Fruit fly (Drosophila melanogaster) whole organism, embryonic: Measurements from ENCODE around the gene MESR6.

Experiments
- Atf3 ChIP-seq: fragments of 200-800 bp; sonication (Bioruptor generic); optimal IDR thresholded peaks from 3 replicates; lab custom pipeline; 2016; ENCODE audit warnings: missing biosample characterization, missing genetic modification characterization
- Bdp1 ChIP-seq: fragments of 200-800 bp; sonication (Bioruptor generic); optimal IDR thresholded peaks from 3 replicates; lab custom pipeline; 2016; ENCODE audit warnings: missing biosample characterization, missing genetic modification characterization
- CG10979 ChIP-seq: fragments of 200-800 bp; sonication (Bioruptor generic); optimal IDR thresholded peaks from 2 replicates; lab custom pipeline; 2018; ENCODE audit warnings: missing biosample characterization, mild to moderate bottlenecking, missing genetic modification characterization, moderate library complexity
- CG11093 ChIP-seq: fragments of 200-800 bp; sonication (Bioruptor generic); IDR thresholded peaks from 3 replicates; pipeline ENCODE4 v1.3.6; 2022; ENCODE audit warnings: missing biosample characterization, missing genetic modification characterization
- CG13296 ChIP-seq: fragments of 200-800 bp; sonication (Bioruptor generic); optimal IDR thresholded peaks from 3 replicates; lab custom pipeline; 2018; ENCODE audit warnings: missing biosample characterization, mild to moderate bottlenecking, missing genetic modification characterization
- CG14667 ChIP-seq: fragments of 200-800 bp; sonication (Bioruptor generic); IDR thresholded peaks from 2 replicates; pipeline ENCODE4 v1.3.6; 2022; ENCODE audit warnings: missing biosample characterization, missing genetic modification characterization
- CG17829 ChIP-seq: fragments of 200-800 bp; optimal IDR thresholded peaks from 2 replicates; lab custom pipeline; 2019; ENCODE audit warnings: missing biosample characterization, mild to moderate bottlenecking, missing genetic modification characterization, moderate library complexity
- CG18476 ChIP-seq: fragments of 200-800 bp; sonication (Bioruptor generic); optimal IDR thresholded peaks from 2 replicates; lab custom pipeline; 2016; ENCODE audit warnings: missing biosample characterization, mild to moderate bottlenecking, missing genetic modification characterization
- CG18764 ChIP-seq: fragments of 200-800 bp; sonication (Bioruptor generic); optimal IDR thresholded peaks from 3 replicates; lab custom pipeline; 2016; ENCODE audit warnings: missing biosample characterization, missing genetic modification characterization
- CG2120 ChIP-seq: fragments of 200-800 bp; sonication (Bioruptor generic); optimal IDR thresholded peaks from 3 replicates; lab custom pipeline; 2016; ENCODE audit warnings: missing biosample characterization, missing genetic modification characterization
- CG31388 ChIP-seq: fragments of 200-800 bp; sonication (Bioruptor generic); optimal IDR thresholded peaks from 2 replicates; lab custom pipeline; 2016; ENCODE audit warnings: missing biosample characterization, missing genetic modification characterization
- CG32532 ChIP-seq: fragments of 200-800 bp; sonication (Bioruptor generic); IDR thresholded peaks from 2 replicates; pipeline ENCODE4 v1.3.6; 2022; ENCODE audit warnings: missing biosample characterization, missing genetic modification characterization
- CG33213 ChIP-seq: fragments of 200-800 bp; sonication (Bioruptor generic); optimal IDR thresholded peaks from 3 replicates; lab custom pipeline; 2016; ENCODE audit warnings: missing biosample characterization, missing genetic modification characterization
- CG3995 ChIP-seq: fragments of 200-800 bp; sonication (Bioruptor generic); optimal IDR thresholded peaks from 3 replicates; lab custom pipeline; 2016; ENCODE audit warnings: missing biosample characterization, missing genetic modification characterization
- CG4617 ChIP-seq: fragments of 200-800 bp; sonication (Bioruptor generic); optimal IDR thresholded peaks from 3 replicates; lab custom pipeline; 2016; ENCODE audit warnings: missing biosample characterization, missing genetic modification characterization, borderline replicate concordance
- CG6272 ChIP-seq: fragments of 200-800 bp; sonication (Bioruptor generic); IDR thresholded peaks from 2 replicates; pipeline ENCODE4 v1.3.6; 2022; ENCODE audit warnings: missing biosample characterization, missing genetic modification characterization
- CG6791 ChIP-seq: fragments of 200-800 bp; sonication (Bioruptor generic); IDR thresholded peaks from 3 replicates; pipeline ENCODE4 v1.3.6; 2022; ENCODE audit warnings: missing biosample characterization, missing genetic modification characterization; ENCODE audit not compliant: partially characterized antibody
- CG8359 ChIP-seq: fragments of 200-800 bp; sonication (Bioruptor generic); optimal IDR thresholded peaks from 2 replicates; lab custom pipeline; 2017; ENCODE audit warnings: missing biosample characterization, mild to moderate bottlenecking, missing genetic modification characterization, borderline replicate concordance
- CoRest ChIP-seq: fragments of 200-800 bp; sonication (Bioruptor generic); optimal IDR thresholded peaks from 3 replicates; lab custom pipeline; 2018; ENCODE audit warnings: missing biosample characterization, mild to moderate bottlenecking, missing genetic modification characterization, moderate library complexity
- HLHmδ ChIP-seq: fragments of 200-800 bp; sonication (Bioruptor generic); optimal IDR thresholded peaks from 2 replicates; lab custom pipeline; 2018; ENCODE audit warnings: missing biosample characterization, mild to moderate bottlenecking, missing genetic modification characterization, moderate library complexity
- Hmr ChIP-seq: fragments of 200-800 bp; sonication (Bioruptor generic); optimal IDR thresholded peaks from 3 replicates; lab custom pipeline; 2017; ENCODE audit warnings: mild to moderate bottlenecking, missing biosample characterization, missing genetic modification reagents, missing genetic modification characterization
- Oaz ChIP-seq: fragments of 200-800 bp; sonication (Bioruptor generic); IDR thresholded peaks from 2 replicates; pipeline ENCODE4 v1.3.6; 2022; ENCODE audit warnings: missing biosample characterization, missing genetic modification characterization
- Side ChIP-seq: fragments of 200-800 bp; sonication (Bioruptor generic); optimal IDR thresholded peaks from 2 replicates; lab custom pipeline; 2016; ENCODE audit warnings: missing biosample characterization, missing genetic modification characterization
- Ssrp ChIP-seq: fragments of 200-800 bp; sonication (Bioruptor generic); optimal IDR thresholded peaks from 2 replicates; lab custom pipeline; 2018; ENCODE audit warnings: missing biosample characterization, mild to moderate bottlenecking, missing genetic modification characterization, moderate library complexity
- Vsx1 ChIP-seq: fragments of 200-800 bp; sonication (Bioruptor generic); optimal IDR thresholded peaks from 2 replicates; lab custom pipeline; 2017; ENCODE audit warnings: missing biosample characterization, mild to moderate bottlenecking, missing genetic modification characterization, missing genetic modification reagents
- al ChIP-seq: fragments of 200-800 bp; sonication (Bioruptor generic); IDR thresholded peaks from 2 replicates; pipeline ENCODE4 v1.3.6; 2022; ENCODE audit warnings: missing biosample characterization, missing genetic modification characterization
- ash1 ChIP-seq: fragments of 200-800 bp; sonication (Bioruptor generic); optimal IDR thresholded peaks from 2 replicates; lab custom pipeline; 2018; ENCODE audit warnings: missing biosample characterization, mild to moderate bottlenecking, missing genetic modification characterization
- cg ChIP-seq: fragments of 200-800 bp; sonication (Bioruptor generic); optimal IDR thresholded peaks from 3 replicates; lab custom pipeline; 2019; ENCODE audit warnings: missing biosample characterization, mild to moderate bottlenecking, missing genetic modification characterization, moderate library complexity
- dmrt99B ChIP-seq: fragments of 200-800 bp; sonication (Bioruptor generic); optimal IDR thresholded peaks from 2 replicates; lab custom pipeline; 2018; ENCODE audit warnings: missing biosample characterization, mild to moderate bottlenecking, missing genetic modification characterization, moderate library complexity
- emc ChIP-seq: fragments of 200-800 bp; sonication (Bioruptor generic); optimal IDR thresholded peaks from 2 replicates; lab custom pipeline; 2016; ENCODE audit warnings: missing biosample characterization, missing genetic modification characterization
- gce ChIP-seq: fragments of 200-800 bp; sonication (Bioruptor generic); IDR thresholded peaks from 3 replicates; pipeline ENCODE4 v1.3.6; 2022; ENCODE audit warnings: missing biosample characterization, missing genetic modification characterization
- hkb ChIP-seq, 2 experiments: fragments of 200-800 bp in 1 of 2; fragments of >200 bp in 1 of 2; sonication (Bioruptor generic) in 1 of 2; IDR thresholded peaks in 1 of 2; optimal IDR thresholded peaks in 1 of 2; 2 replicates each; pipeline versions ENCODE4 v1.3.6 to Lab custom; 2017 to 2022; ENCODE audit warnings: missing biosample characterization in 1 of 2, missing genetic modification characterization in 1 of 2
- klu ChIP-seq: fragments of 200-800 bp; sonication (Bioruptor generic); IDR thresholded peaks from 2 replicates; pipeline ENCODE4 v1.3.6; 2022; ENCODE audit warnings: missing biosample characterization, missing genetic modification characterization
- knrl ChIP-seq: fragments of 200-800 bp; sonication (Bioruptor generic); IDR thresholded peaks from 3 replicates; pipeline ENCODE4 v1.3.6; 2022; ENCODE audit warnings: missing biosample characterization, missing genetic modification characterization; ENCODE audit not compliant: partially characterized antibody
- lmd ChIP-seq: fragments of 200-800 bp; sonication (Bioruptor generic); IDR thresholded peaks from 2 replicates; pipeline ENCODE4 v1.3.6; 2022; ENCODE audit warnings: missing biosample characterization, missing genetic modification characterization
- mam ChIP-seq: fragments of 200-800 bp; sonication (Bioruptor generic); optimal IDR thresholded peaks from 3 replicates; lab custom pipeline; 2016; ENCODE audit warnings: missing biosample characterization, missing genetic modification characterization
- nau ChIP-seq: fragments of 200-800 bp; sonication (Bioruptor generic); optimal IDR thresholded peaks from 3 replicates; lab custom pipeline; 2017; ENCODE audit warnings: missing biosample characterization, mild to moderate bottlenecking, missing genetic modification characterization, missing genetic modification reagents
- pan ChIP-seq, 4 experiments: fragments of >200 bp in 3 of 4; fragments of 200-800 bp in 1 of 4; sonication (Bioruptor generic) in 1 of 4; optimal IDR thresholded peaks in 3 of 4; IDR thresholded peaks in 1 of 4; 2 replicates each; pipeline versions ENCODE4 v1.3.6 to Lab custom; 2017 to 2022; ENCODE audit warnings: missing biosample characterization in 2 of 4, missing genetic modification characterization in 2 of 4, mixed read lengths in 1 of 4
- pros ChIP-seq: fragments of 200-800 bp; sonication (Bioruptor generic); optimal IDR thresholded peaks from 3 replicates; lab custom pipeline; 2019; ENCODE audit warnings: missing biosample characterization, mild to moderate bottlenecking, missing genetic modification characterization, moderate library complexity
- salm ChIP-seq: fragments of 200-800 bp; sonication (Bioruptor generic); optimal IDR thresholded peaks from 2 replicates; lab custom pipeline; 2018; ENCODE audit warnings: missing biosample characterization, mild to moderate bottlenecking, missing genetic modification characterization
- sqz ChIP-seq: fragments of 200-800 bp; sonication (Bioruptor generic); optimal IDR thresholded peaks from 3 replicates; lab custom pipeline; 2018; ENCODE audit warnings: missing biosample characterization, mild to moderate bottlenecking, missing genetic modification characterization
- sr ChIP-seq: fragments of 200-800 bp; sonication (Bioruptor generic); IDR thresholded peaks from 3 replicates; pipeline ENCODE4 v1.3.6; 2022; ENCODE audit warnings: missing biosample characterization, missing genetic modification characterization
- tgo ChIP-seq: fragments of 200-800 bp; sonication (Bioruptor generic); IDR thresholded peaks from 3 replicates; pipeline ENCODE4 v1.3.6; 2022; ENCODE audit warnings: missing biosample characterization, missing genetic modification characterization
- toy ChIP-seq: fragments of 200-800 bp; sonication (Bioruptor generic); IDR thresholded peaks from 2 replicates; pipeline ENCODE4 v1.3.6; 2022; ENCODE audit warnings: missing biosample characterization, missing genetic modification characterization
- vvl ChIP-seq: fragments of 200-800 bp; sonication (Bioruptor generic); IDR thresholded peaks from 2 replicates; pipeline ENCODE4 v1.3.6; 2022; ENCODE audit warnings: missing biosample characterization, missing genetic modification characterization
- wdn ChIP-seq: fragments of 200-800 bp; sonication (Bioruptor generic); IDR thresholded peaks from 2 replicates; pipeline ENCODE4 v1.3.6; 2022; ENCODE audit warnings: missing biosample characterization, missing genetic modification characterization
- wek ChIP-seq: fragments of 200-800 bp; sonication (Bioruptor generic); optimal IDR thresholded peaks from 3 replicates; lab custom pipeline; 2018; ENCODE audit warnings: missing biosample characterization, mild to moderate bottlenecking, missing genetic modification characterization, moderate library complexity
- wor ChIP-seq: fragments of 200-800 bp; sonication (Bioruptor generic); IDR thresholded peaks from 2 replicates; pipeline ENCODE4 v1.3.6; 2022; ENCODE audit warnings: missing biosample characterization, missing genetic modification characterization

Gene MESR6

dm6 chr3L:19073029-19073908 lies 19.2 kb upstream of the MESR6 start (continued):
- TF ChIP-seq nau (GFP tag; lab: Kevin White, UChicago) (peak; percentile 7), CG33213 (GFP tag; lab: Kevin White, UChicago) (no peak), gce (0 out of 3 replicates have a peak, but pooled peaks have one; percentile 53), CG6791 (no peak), CG11093 (GFP tag; lab: Robert Waterston, UW) (0 out of 3 replicates have a peak, but pooled peaks have one; percentile 20), lmd (no peak), hkb (optimal IDR thresholded peaks at IDR 0.05; lab: Kevin White, UChicago) (no peak), hkb (GFP tag; IDR thresholded peaks at IDR 0.05; lab: Robert Waterston, UW) (peak; percentile 53; the same call in 1 of the 2 replicates), Side (GFP tag; lab: Kevin White, UChicago) (no peak), emc (GFP tag; lab: Kevin White, UChicago) (no peak), Ssrp (tag; lab: Kevin White, UChicago) (no peak), CG2120 (GFP tag; lab: Kevin White, UChicago) (no peak), CoRest (tag; lab: Kevin White, UChicago) (no peak), Oaz (GFP tag; lab: Robert Waterston, UW) (no peak), sqz (peak; percentile 52), CG6272 (GFP tag; lab: Robert Waterston, UW) (no peak), vvl (GFP tag; lab: Robert Waterston, UW) (peak; percentile 10; the same call in 1 of the 2 replicates), mam (GFP tag; lab: Kevin White, UChicago) (no peak), ash1 (GFP tag; lab: Kevin White, UChicago) (no peak), Hmr (GFP tag; lab: Kevin White, UChicago) (no peak), dmrt99B (peak; percentile 20), CG3995 (GFP tag; lab: Kevin White, UChicago) (no peak), CG18476 (GFP tag; lab: Kevin White, UChicago) (no peak), sr (peak; percentile 97), wdn (GFP tag; lab: Robert Waterston, UW) (no peak), CG14667 (GFP tag; lab: Robert Waterston, UW) (no peak), CG8359 (GFP tag; lab: Kevin White, UChicago) (peak; percentile 34), CG17829 (tag; lab: Kevin White, UChicago) (no peak), CG18764 (GFP tag; lab: Kevin White, UChicago) (no peak), CG32532 (GFP tag; lab: Robert Waterston, UW) (no peak), CG10979 (tag; lab: Kevin White, UChicago) (no peak), pros (GFP tag; lab: Kevin White, UChicago) (no peak), CG4617 (no peak), wek (peak; percentile 45), Vsx1 (GFP tag; lab: Kevin White, UChicago) (no peak), wor (no peak), CG31388 (GFP tag; lab: Kevin White, UChicago) (no peak), Atf3 (GFP tag; lab: Kevin White, UChicago) (no peak), salm (no peak), klu (GFP tag; lab: Robert Waterston, UW) (no peak), cg (GFP tag; lab: Kevin White, UChicago) (peak; percentile 40), Bdp1 (GFP tag; lab: Kevin White, UChicago) (no peak), tgo (GFP tag; lab: Robert Waterston, UW) (no peak), knrl (GFP tag; lab: Robert Waterston, UW) (no peak), CG13296 (GFP tag; lab: Kevin White, UChicago) (no peak), HLHmδ (GFP tag; lab: Kevin White, UChicago) (peak; percentile 20), pan (optimal IDR thresholded peaks at IDR 0.05; lab: Kevin White, UChicago) (no peak), pan (GFP tag; optimal IDR thresholded peaks at IDR 0.05 in 1 of 2, IDR thresholded peaks at IDR 0.05 in 1 of 2) (no peak), toy (GFP tag; lab: Robert Waterston, UW) (no peak), al (GFP tag; lab: Robert Waterston, UW) (no peak)
